ENCODE assay signal across 3 worm cellular contexts in the genomic region with DNA sequence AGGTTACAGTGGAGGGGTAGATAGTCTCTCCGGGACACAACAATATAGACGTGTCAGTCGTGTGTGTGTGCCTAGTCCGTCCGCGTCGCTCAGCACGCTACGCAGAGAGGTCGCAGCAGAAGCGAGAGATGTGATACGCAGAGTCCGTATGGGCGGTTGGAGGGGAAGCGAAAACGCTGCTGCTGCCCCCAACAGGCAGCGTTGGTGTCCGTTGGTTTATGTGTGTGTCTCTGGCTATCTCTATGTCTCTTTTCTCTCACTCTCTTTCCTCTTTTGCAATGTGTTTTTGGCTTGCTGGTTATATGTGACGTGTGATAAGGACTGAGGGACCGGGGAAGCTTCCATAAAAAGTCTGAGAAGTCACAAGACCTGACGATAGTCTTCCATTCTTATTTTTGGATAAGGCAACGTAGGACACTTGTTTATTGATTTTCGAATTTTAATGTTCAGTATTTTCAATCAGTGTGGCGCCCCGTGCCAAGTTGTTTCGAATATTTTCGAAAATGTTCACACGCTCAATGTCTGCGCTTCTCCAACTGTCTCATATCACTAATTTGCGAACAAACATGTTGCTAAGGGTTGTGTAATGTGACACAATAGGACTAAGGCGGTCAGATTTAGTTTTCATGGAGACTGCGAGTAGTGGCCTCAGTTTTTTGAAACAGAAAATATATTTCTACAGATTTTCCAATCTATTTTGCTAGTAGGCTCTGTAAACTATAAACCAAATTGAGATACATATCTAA.
TF ChIP-seq lines count a peak whose summit lies in the region.

Gene pab-2 (minus strand): TSS at position 69 of the 746 bp plus-strand sequence.

TF ChIP-seq in whole organism, L1 larva, 84 proteins besides CTCF, POLR2A, EP300 and RAD21 (continued from another document and continues in another):
- TF ChIP-seq sox-4 (tag; optimal IDR thresholded peaks at IDR 0.05; lab: Kevin White, UChicago) = peak; percentile 11
- no peak for TF ChIP-seq ceh-88 (GFP tag; IDR thresholded peaks at IDR 0.05; lab: Robert Waterston, UW)
- peak; percentile 71 for TF ChIP-seq tbx-2 (tag; optimal IDR thresholded peaks at IDR 0.05; lab: Kevin White, UChicago)
- TF ChIP-seq ztf-11 (tag; optimal IDR thresholded peaks at IDR 0.05; lab: Kevin White, UChicago) = peak in 1 of 2 experiments; percentile 22
- TF ChIP-seq efl-1 (optimal IDR thresholded peaks at IDR 0.05; lab: Kevin White, UChicago) = peak; percentile 36 to 48
- TF ChIP-seq efl-1 (GFP tag; optimal IDR thresholded peaks at IDR 0.05 in 1 of 2; lab: Kevin White, UChicago) = peak in 1 of 2 experiments; percentile 90
- peak; percentile 99 for TF ChIP-seq xbp-1 (tag; optimal IDR thresholded peaks at IDR 0.05; lab: Kevin White, UChicago)
- no peak for TF ChIP-seq C04F5.9 (tag; optimal IDR thresholded peaks at IDR 0.05; lab: Kevin White, UChicago)
- peak; percentile 56 for TF ChIP-seq C16A3.4 (tag; optimal IDR thresholded peaks at IDR 0.05; lab: Kevin White, UChicago)
- TF ChIP-seq mab-9 (GFP tag; IDR thresholded peaks at IDR 0.05; lab: Robert Waterston, UW) = 0 out of 2 replicates have a peak, but pooled peaks have one; percentile 35
- TF ChIP-seq unc-98 (GFP tag; IDR thresholded peaks at IDR 0.05; lab: Robert Waterston, UW) = no peak
- peak; percentile 38 for TF ChIP-seq skn-1 (tag; optimal IDR thresholded peaks at IDR 0.05; lab: Kevin White, UChicago)
- peak; percentile 78 for TF ChIP-seq nhr-47 (tag; optimal IDR thresholded peaks at IDR 0.05; lab: Kevin White, UChicago)
- peak; percentile 70 for TF ChIP-seq swsn-7 (tag; optimal IDR thresholded peaks at IDR 0.05; lab: Kevin White, UChicago)
- no peak for TF ChIP-seq mef-2 (tag; optimal IDR thresholded peaks at IDR 0.05; lab: Kevin White, UChicago)
- TF ChIP-seq rnt-1 (tag; optimal IDR thresholded peaks at IDR 0.05; lab: Kevin White, UChicago) = peak; percentile 80
- TF ChIP-seq nhr-19 (GFP tag; conservative IDR thresholded peaks at IDR 0.05; lab: Robert Waterston, UW) = peak; percentile 70
- TF ChIP-seq lsy-2 (tag; optimal IDR thresholded peaks at IDR 0.05; lab: Kevin White, UChicago) = peak; percentile 29 to 59
- TF ChIP-seq ztf-4 (tag; optimal IDR thresholded peaks at IDR 0.05; lab: Kevin White, UChicago) = peak; percentile 74
- peak; percentile 28 for TF ChIP-seq pax-3 (tag; optimal IDR thresholded peaks at IDR 0.05; lab: Kevin White, UChicago)
- peak; percentile 21 for TF ChIP-seq dsc-1 (tag; optimal IDR thresholded peaks at IDR 0.05; lab: Kevin White, UChicago)
- TF ChIP-seq elt-3 (tag; optimal IDR thresholded peaks at IDR 0.05; lab: Kevin White, UChicago) = peak in 3 of 6 experiments; percentile 32 to 44 (median 38)
- peak; percentile 48 to 61 for TF ChIP-seq lin-35 (GFP tag; optimal IDR thresholded peaks at IDR 0.05; lab: Kevin White, UChicago)
- TF ChIP-seq fos-1 (tag; optimal IDR thresholded peaks at IDR 0.05; lab: Kevin White, UChicago) = peak; percentile 53
- peak; percentile 90 for TF ChIP-seq nhr-71 (tag; optimal IDR thresholded peaks at IDR 0.05; lab: Kevin White, UChicago)
- TF ChIP-seq unc-86 (tag; optimal IDR thresholded peaks at IDR 0.05; lab: Kevin White, UChicago) = peak; percentile 60
- no peak for TF ChIP-seq vab-15 (tag; optimal IDR thresholded peaks at IDR 0.05; lab: Kevin White, UChicago)
- peak; percentile 74 for TF ChIP-seq fkh-8 (tag; optimal IDR thresholded peaks at IDR 0.05; lab: Kevin White, UChicago)
- no peak for TF ChIP-seq aly-2 (tag; optimal IDR thresholded peaks at IDR 0.05; lab: Kevin White, UChicago)
- TF ChIP-seq mep-1 (tag; optimal IDR thresholded peaks at IDR 0.05; lab: Kevin White, UChicago) = peak; percentile 69
- TF ChIP-seq dpl-1 (GFP tag; optimal IDR thresholded peaks at IDR 0.05; lab: Kevin White, UChicago) = peak in 1 of 3 experiments; percentile 12
- peak; percentile 90 for TF ChIP-seq nhr-20 (tag; optimal IDR thresholded peaks at IDR 0.05; lab: Kevin White, UChicago)
- peak; percentile 88 for TF ChIP-seq elt-2 (tag; optimal IDR thresholded peaks at IDR 0.05; lab: Kevin White, UChicago)
- peak; percentile 43; the same call in 1 of the 2 replicates for TF ChIP-seq grh-1 (GFP tag; IDR thresholded peaks at IDR 0.05; lab: Robert Waterston, UW)
- peak; percentile 72 for TF ChIP-seq nhr-77 (tag; optimal IDR thresholded peaks at IDR 0.05; lab: Kevin White, UChicago)
- peak; percentile 94 for TF ChIP-seq nhr-85 (tag; lab: Kevin White, UChicago)
- TF ChIP-seq nhr-237 (tag; optimal IDR thresholded peaks at IDR 0.05; lab: Kevin White, UChicago) = no peak
- TF ChIP-seq irx-1 (tag; optimal IDR thresholded peaks at IDR 0.05; lab: Kevin White, UChicago) = peak; percentile 34
- TF ChIP-seq pag-3 (tag; optimal IDR thresholded peaks at IDR 0.05; lab: Kevin White, UChicago; ENCODE audit: borderline replicate concordance, insufficient read depth) = no peak
- TF ChIP-seq mdl-1 (tag; optimal IDR thresholded peaks at IDR 0.05; lab: Kevin White, UChicago) = peak in 1 of 2 experiments; percentile 85

TF ChIP-seq in whole organism, L3 larva, 47 proteins besides CTCF, POLR2A, EP300 and RAD21 (continued from another document):
- TF ChIP-seq daf-12 (tag; optimal IDR thresholded peaks at IDR 0.05; lab: Kevin White, UChicago) (no peak), nhr-67 (tag; optimal IDR thresholded peaks at IDR 0.05; lab: Kevin White, UChicago) (no peak), ceh-82 (tag; optimal IDR thresholded peaks at IDR 0.05; lab: Kevin White, UChicago) (no peak), ztf-4 (tag; optimal IDR thresholded peaks at IDR 0.05; lab: Kevin White, UChicago) (no peak), ceh-9 (tag; optimal IDR thresholded peaks at IDR 0.05; lab: Kevin White, UChicago) (no peak), ceh-16 (tag; optimal IDR thresholded peaks at IDR 0.05; lab: Kevin White, UChicago) (no peak), pha-4 (tag; optimal IDR thresholded peaks at IDR 0.05; lab: Kevin White, UChicago) (peak; percentile 75), nhr-28 (tag; optimal IDR thresholded peaks at IDR 0.05; lab: Kevin White, UChicago) (no peak), nhr-11 (tag; optimal IDR thresholded peaks at IDR 0.05; lab: Kevin White, UChicago) (peak; percentile 53), fkh-10 (GFP tag; optimal IDR thresholded peaks at IDR 0.05; lab: Kevin White, UChicago) (no peak), mml-1 (tag; optimal IDR thresholded peaks at IDR 0.05; lab: Kevin White, UChicago) (no peak), skn-1 (tag; optimal IDR thresholded peaks at IDR 0.05; lab: Kevin White, UChicago) (no peak), nhr-12 (tag; optimal IDR thresholded peaks at IDR 0.05; lab: Kevin White, UChicago) (no peak), egl-5 (tag; optimal IDR thresholded peaks at IDR 0.05; lab: Kevin White, UChicago) (peak; percentile 31), nhr-77 (tag; optimal IDR thresholded peaks at IDR 0.05; lab: Kevin White, UChicago) (peak; percentile 33), elt-2 (tag; optimal IDR thresholded peaks at IDR 0.05; lab: Kevin White, UChicago) (peak; percentile 92), zag-1 (tag; optimal IDR thresholded peaks at IDR 0.05; lab: Kevin White, UChicago) (no peak), lin-39 (tag; optimal IDR thresholded peaks at IDR 0.05; lab: Kevin White, UChicago) (peak; percentile 62), R02D3.7 (tag; optimal IDR thresholded peaks at IDR 0.05; lab: Kevin White, UChicago) (peak; percentile 34), ama-1 (optimal IDR thresholded peaks at IDR 0.05; lab: Kevin White, UChicago) (no peak), nhr-23 (tag; optimal IDR thresholded peaks at IDR 0.05; lab: Kevin White, UChicago) (peak; percentile 75), nhr-43 (tag; optimal IDR thresholded peaks at IDR 0.05; lab: Kevin White, UChicago; ENCODE audit: poor library complexity, severe bottlenecking) (peak; percentile 83), unc-62 (GFP tag; optimal IDR thresholded peaks at IDR 0.05; lab: Kevin White, UChicago) (no peak), eor-1 (tag; optimal IDR thresholded peaks at IDR 0.05; lab: Kevin White, UChicago) (no peak), aly-2 (tag; optimal IDR thresholded peaks at IDR 0.05; lab: Kevin White, UChicago) (no peak), elt-1 (tag; optimal IDR thresholded peaks at IDR 0.05; lab: Kevin White, UChicago) (peak; percentile 27), fkh-2 (tag; optimal IDR thresholded peaks at IDR 0.05; lab: Kevin White, UChicago) (no peak), jun-1 (tag; optimal IDR thresholded peaks at IDR 0.05; lab: Kevin White, UChicago) (peak; percentile 73), ZK546.5 (tag; optimal IDR thresholded peaks at IDR 0.05; lab: Kevin White, UChicago) (no peak), nhr-25 (tag; optimal IDR thresholded peaks at IDR 0.05; lab: Kevin White, UChicago) (peak; percentile 15)

TF ChIP-seq in whole organism, young adult, 124 proteins besides CTCF, POLR2A, EP300 and RAD21 (continued from another document):
- no peak for TF ChIP-seq bed-1 (GFP tag; IDR thresholded peaks at IDR 0.05; lab: Robert Waterston, UW)
- TF ChIP-seq tlf-1 (GFP tag; optimal IDR thresholded peaks at IDR 0.05; lab: Kevin White, UChicago) = peak; percentile 11
- no peak for TF ChIP-seq dpl-1 (GFP tag; optimal IDR thresholded peaks at IDR 0.05; lab: Kevin White, UChicago)
- TF ChIP-seq lin-40 (tag; optimal IDR thresholded peaks at IDR 0.05; lab: Kevin White, UChicago) = peak; percentile 79
- TF ChIP-seq cebp-1 (GFP tag; IDR thresholded peaks at IDR 0.05; lab: Robert Waterston, UW) = peak; percentile 59; the same call in 1 of the 2 replicates
- peak; percentile 73 for TF ChIP-seq cebp-1 (tag; optimal IDR thresholded peaks at IDR 0.05; lab: Kevin White, UChicago)
- peak; percentile 97 for TF ChIP-seq zfh-2 (GFP tag; conservative IDR thresholded peaks at IDR 0.05; lab: Robert Waterston, UW)
- peak; percentile 65 for TF ChIP-seq hmg-1.2 (GFP tag; IDR thresholded peaks at IDR 0.05; lab: Robert Waterston, UW)
- peak; percentile 53 for TF ChIP-seq attf-5 (GFP tag; optimal IDR thresholded peaks at IDR 0.05; lab: Kevin White, UChicago)
- TF ChIP-seq F57A8.1 (GFP tag; optimal IDR thresholded peaks at IDR 0.05; lab: Kevin White, UChicago) = no peak
- peak; percentile 53 for TF ChIP-seq madf-10 (tag; optimal IDR thresholded peaks at IDR 0.05; lab: Kevin White, UChicago)
- TF ChIP-seq F23B12.7 (tag; optimal IDR thresholded peaks at IDR 0.05; lab: Kevin White, UChicago; ENCODE audit: insufficient read depth) = no peak
- peak; percentile 46 for TF ChIP-seq ZK185.1 (tag; optimal IDR thresholded peaks at IDR 0.05; lab: Kevin White, UChicago; ENCODE audit: poor library complexity, severe bottlenecking)
- TF ChIP-seq nhr-80 (tag; optimal IDR thresholded peaks at IDR 0.05; lab: Kevin White, UChicago) = peak; percentile 97
- TF ChIP-seq ztf-22 (GFP tag; optimal IDR thresholded peaks at IDR 0.05; lab: Kevin White, UChicago) = peak; percentile 43
- peak; percentile 40 for TF ChIP-seq gei-17 (GFP tag; optimal IDR thresholded peaks at IDR 0.05; lab: Kevin White, UChicago)
- peak; percentile 9 for TF ChIP-seq die-1 (tag; optimal IDR thresholded peaks at IDR 0.05; lab: Kevin White, UChicago)
- no peak for TF ChIP-seq C17E4.6 (GFP tag; IDR thresholded peaks at IDR 0.05; lab: Robert Waterston, UW)
- 0 out of 2 replicates have a peak, but pooled peaks have one; percentile 43 for TF ChIP-seq F37B4.10 (GFP tag; IDR thresholded peaks at IDR 0.05; lab: Robert Waterston, UW)
- TF ChIP-seq dox-1 (GFP tag; IDR thresholded peaks at IDR 0.05; lab: Robert Waterston, UW) = peak; percentile 74
- TF ChIP-seq egl-44 (GFP tag; IDR thresholded peaks at IDR 0.05; lab: Robert Waterston, UW) = peak; percentile 71; the same call in 1 of the 2 replicates
- TF ChIP-seq madf-8 (GFP tag; conservative IDR thresholded peaks at IDR 0.05; lab: Robert Waterston, UW) = no peak
- no peak for TF ChIP-seq unc-130 (GFP tag; optimal IDR thresholded peaks at IDR 0.05; lab: Kevin White, UChicago)
- TF ChIP-seq snpc-4 (GFP tag; optimal IDR thresholded peaks at IDR 0.05; lab: Kevin White, UChicago) = no peak
- peak in 3 of 4 experiments; percentile 22 to 50 (median 41) for TF ChIP-seq snpc-4 (tag; optimal IDR thresholded peaks at IDR 0.05; lab: Kevin White, UChicago)
- peak; percentile 56; the same call in 1 of the 2 replicates for TF ChIP-seq B0336.3 (GFP tag; IDR thresholded peaks at IDR 0.05; lab: Robert Waterston, UW)
- peak; percentile 69 for TF ChIP-seq akir-1 (GFP tag; optimal IDR thresholded peaks at IDR 0.05; lab: Kevin White, UChicago)
- TF ChIP-seq let-526 (GFP tag; IDR thresholded peaks at IDR 0.05; lab: Robert Waterston, UW) = peak; percentile 54; the same call in 1 of the 2 replicates
